Worm (Caenorhabditis elegans): ENCODE results near the gene rad-54.L2.

rad-54.L2 gene

ce11 chrIV:8850807-8851206 lies 43.1 kb upstream of the rad-54.L2 start:
- no peak for TF ChIP-seq unc-3 (GFP tag; conservative IDR thresholded peaks at IDR 0.05)
- no peak for TF ChIP-seq unc-3 (tag; optimal IDR thresholded peaks at IDR 0.05)
- TF ChIP-seq pax-1 (tag; optimal IDR thresholded peaks at IDR 0.05), result no peak
- no peak for TF ChIP-seq ceh-2 (tag; optimal IDR thresholded peaks at IDR 0.05)
- no peak for TF ChIP-seq pqm-1 (tag; optimal IDR thresholded peaks at IDR 0.05)
- TF ChIP-seq dmd-4 (tag; optimal IDR thresholded peaks at IDR 0.05; ENCODE audit: borderline replicate concordance), result no peak
- no peak for TF ChIP-seq fkh-10 (GFP tag; optimal IDR thresholded peaks at IDR 0.05)
- no peak for TF ChIP-seq pat-9 (tag; optimal IDR thresholded peaks at IDR 0.05)
- no peak for TF ChIP-seq eyg-1 (tag; optimal IDR thresholded peaks at IDR 0.05)
- TF ChIP-seq ceh-31 (tag; optimal IDR thresholded peaks at IDR 0.05), result no peak
- peak; percentile 5 for TF ChIP-seq rnt-1 (tag; optimal IDR thresholded peaks at IDR 0.05)
- TF ChIP-seq ztf-16 (tag; optimal IDR thresholded peaks at IDR 0.05), result no peak
- TF ChIP-seq sdc-2 (tag; optimal IDR thresholded peaks at IDR 0.05), result no peak
- peak; percentile 24 for TF ChIP-seq tbx-2 (tag; optimal IDR thresholded peaks at IDR 0.05)
- peak; percentile 75 for TF ChIP-seq ceh-18 (tag; optimal IDR thresholded peaks at IDR 0.05)
- no peak for TF ChIP-seq tbx-7 (tag; optimal IDR thresholded peaks at IDR 0.05)
- no peak for TF ChIP-seq pag-3 (tag; optimal IDR thresholded peaks at IDR 0.05; ENCODE audit: borderline replicate concordance)
- TF ChIP-seq ceh-6 (GFP tag; optimal IDR thresholded peaks at IDR 0.05), result no peak

ce11 chrIV:8852194-8852593 lies 41.7 kb upstream of the rad-54.L2 start, which contains the start of gene alp-1:
alp-1 (plus strand) TSS chrIV:8852494.
- TF ChIP-seq ztf-16 (tag; optimal IDR thresholded peaks at IDR 0.05) (no peak), pha-4 (tag; optimal IDR thresholded peaks at IDR 0.05) (no peak), nhr-232 (tag; optimal IDR thresholded peaks at IDR 0.05) (no peak), sdc-2 (tag; optimal IDR thresholded peaks at IDR 0.05) (no peak), fkh-10 (GFP tag; optimal IDR thresholded peaks at IDR 0.05) (no peak), ref-2 (tag; optimal IDR thresholded peaks at IDR 0.05) (no peak), odd-2 (tag; optimal IDR thresholded peaks at IDR 0.05) (no peak), pat-9 (tag; optimal IDR thresholded peaks at IDR 0.05) (no peak)

- no peak for TF ChIP-seq che-1 (tag; optimal IDR thresholded peaks at IDR 0.05)
- TF ChIP-seq unc-55 (GFP tag; optimal IDR thresholded peaks at IDR 0.05), result no peak
- no peak for TF ChIP-seq T23F11.4 (GFP tag; optimal IDR thresholded peaks at IDR 0.05)
- TF ChIP-seq ceh-48 (tag; optimal IDR thresholded peaks at IDR 0.05), result no peak
- no peak for TF ChIP-seq ceh-18 (tag; optimal IDR thresholded peaks at IDR 0.05)
- TF ChIP-seq ets-4 (tag; optimal IDR thresholded peaks at IDR 0.05), result no peak
- TF ChIP-seq unc-3 (GFP tag; conservative IDR thresholded peaks at IDR 0.05), result no peak
- no peak for TF ChIP-seq unc-3 (tag; optimal IDR thresholded peaks at IDR 0.05)
- TF ChIP-seq pqm-1 (tag; optimal IDR thresholded peaks at IDR 0.05), result no peak
- TF ChIP-seq mec-3 (tag; optimal IDR thresholded peaks at IDR 0.05; ENCODE audit: borderline replicate concordance), result no peak
These were observed 40.6 kb upstream of the rad-54.L2 start for ce11 chrIV:8853301-8853700.

ce11 chrIV:8855963-8856362 lies 37.9 kb upstream of the rad-54.L2 start, which contains the start of gene T11B7.5:
T11B7.5 (minus strand) TSS chrIV:8856063.
- no peak for TF ChIP-seq F13H6.1 (tag; optimal IDR thresholded peaks at IDR 0.05)
- TF ChIP-seq syd-9 (tag; optimal IDR thresholded peaks at IDR 0.05), result no peak
- no peak for TF ChIP-seq nhr-232 (tag; optimal IDR thresholded peaks at IDR 0.05)
- TF ChIP-seq C08G9.2 (tag; optimal IDR thresholded peaks at IDR 0.05), result no peak
- TF ChIP-seq ceh-30 (tag; optimal IDR thresholded peaks at IDR 0.05), result no peak
- TF ChIP-seq che-1 (tag; optimal IDR thresholded peaks at IDR 0.05), result no peak
- no peak for TF ChIP-seq dmd-4 (tag; optimal IDR thresholded peaks at IDR 0.05; ENCODE audit: borderline replicate concordance)
- no peak for TF ChIP-seq sox-2 (GFP tag; IDR thresholded peaks at IDR 0.05)

ce11 chrIV:8864672-8865071 lies 29.2 kb upstream of the rad-54.L2 start:
- TF ChIP-seq K02D7.2 (tag; optimal IDR thresholded peaks at IDR 0.05), result no peak
- no peak for TF ChIP-seq tbx-2 (tag; optimal IDR thresholded peaks at IDR 0.05)
- TF ChIP-seq eyg-1 (tag; optimal IDR thresholded peaks at IDR 0.05), result no peak
- no peak for TF ChIP-seq ceh-31 (tag; optimal IDR thresholded peaks at IDR 0.05)
- no peak for TF ChIP-seq hlh-30 (tag; optimal IDR thresholded peaks at IDR 0.05; ENCODE audit: insufficient read depth)
- TF ChIP-seq unc-86 (tag; optimal IDR thresholded peaks at IDR 0.05), result no peak
- TF ChIP-seq ztf-16 (tag; optimal IDR thresholded peaks at IDR 0.05), result no peak
- no peak for TF ChIP-seq ahr-1 (tag; optimal IDR thresholded peaks at IDR 0.05)
- no peak for TF ChIP-seq pha-2 (tag; optimal IDR thresholded peaks at IDR 0.05)
- no peak for TF ChIP-seq sox-2 (GFP tag; IDR thresholded peaks at IDR 0.05)

All from whole organism, late embryonic.